Fruit fly (Drosophila melanogaster): ENCODE results near the gene CG31827.

The CG31827 gene

dm6 chr2L:15745036-15745854 is 40.3 kb downstream of the CG31827 start:
- no peak for TF ChIP-seq CG8478 (optimal IDR thresholded peaks at IDR 0.05)
- TF ChIP-seq CTCF (optimal IDR thresholded peaks at IDR 0.05) = no peak

- TF ChIP-seq CTCF (optimal IDR thresholded peaks at IDR 0.05) (no peak), CG8478 (optimal IDR thresholded peaks at IDR 0.05) (no peak)
Observed at dm6 chr2L:15745989-15746388, 41.0 kb downstream of the CG31827 start.

dm6 chr2L:15746600-15747393 is 41.8 kb downstream of the CG31827 start:
- TF ChIP-seq CTCF (optimal IDR thresholded peaks at IDR 0.05) (no peak), CG8478 (optimal IDR thresholded peaks at IDR 0.05) (no peak)

- peak in 1 of 2 experiments; percentile 23 for TF ChIP-seq CTCF (optimal IDR thresholded peaks at IDR 0.05)
- TF ChIP-seq CG8478 (optimal IDR thresholded peaks at IDR 0.05) = no peak
Observed at dm6 chr2L:15747394-15748260, 42.7 kb downstream of the CG31827 start, which contains the start of gene CycE. TSS of gene CycE (minus strand) at chr2L:15748150.

- TF ChIP-seq CTCF (optimal IDR thresholded peaks at IDR 0.05) (no peak), CG8478 (optimal IDR thresholded peaks at IDR 0.05) (no peak)
Observed at dm6 chr2L:15748261-15748553, 43.2 kb downstream of the CG31827 start.

dm6 chr2L:15749313-15749712 is 44.3 kb downstream of the CG31827 start:
- TF ChIP-seq CTCF (optimal IDR thresholded peaks at IDR 0.05) (no peak), CG8478 (optimal IDR thresholded peaks at IDR 0.05) (no peak)

dm6 chr2L:15750523-15751258 is 45.7 kb downstream of the CG31827 start, which contains the start of gene ND-B17:
TSS of gene ND-B17 (minus strand) at chr2L:15751078.
- TF ChIP-seq CTCF (optimal IDR thresholded peaks at IDR 0.05) = no peak
- no peak for TF ChIP-seq CG8478 (optimal IDR thresholded peaks at IDR 0.05)

- TF ChIP-seq CTCF (optimal IDR thresholded peaks at IDR 0.05) (no peak), CG8478 (optimal IDR thresholded peaks at IDR 0.05) (no peak)
Observed at dm6 chr2L:15751259-15751555, 46.2 kb downstream of the CG31827 start.

- TF ChIP-seq CG8478 (optimal IDR thresholded peaks at IDR 0.05) (no peak), CTCF (optimal IDR thresholded peaks at IDR 0.05) (no peak)
Observed at dm6 chr2L:15752096-15752495, 47.1 kb downstream of the CG31827 start, which contains the start of gene Mtr4. TSS of gene Mtr4 (plus strand) at chr2L:15752263.

All from S2 (cell line).